Worm (Caenorhabditis elegans) whole organism, late embryonic: ENCODE measurements around the gene C25H3.11.

ENCODE experiments used
- C08G9.2 ChIP-seq: sonication (generic microtip); optimal IDR thresholded peaks from 2 replicates; lab custom pipeline; 2016; ENCODE audit warnings: mild to moderate bottlenecking, missing genetic modification characterization, moderate library complexity, missing compliant biosample characterization
- C38D4.7 ChIP-seq: fragments of 200-800 bp; sonication (Bioruptor generic); optimal IDR thresholded peaks from 2 replicates; lab custom pipeline; 2018; ENCODE audit warnings: mild to moderate bottlenecking, missing genetic modification characterization, moderate library complexity, missing compliant biosample characterization
- T23F11.4 ChIP-seq: fragments of 200-800 bp; sonication (Bioruptor generic); optimal IDR thresholded peaks from 2 replicates; lab custom pipeline; 2018; ENCODE audit warnings: mild to moderate bottlenecking, missing genetic modification characterization, missing compliant biosample characterization
- ama-1 ChIP-seq: fragments of 150-350 bp; optimal IDR thresholded peaks from 2 replicates; lab custom pipeline; 2014
- ceh-14 ChIP-seq: sonication (generic microtip); optimal IDR thresholded peaks from 2 replicates; lab custom pipeline; 2016; ENCODE audit warnings: missing genotype, missing genetic modification characterization, missing compliant biosample characterization
- ceh-18 ChIP-seq: sonication (generic microtip); optimal IDR thresholded peaks from 2 replicates; lab custom pipeline; 2016; ENCODE audit warnings: missing genetic modification characterization, missing compliant biosample characterization
- ceh-19 ChIP-seq: fragments of 200-800 bp; sonication (Bioruptor generic); optimal IDR thresholded peaks from 2 replicates; lab custom pipeline; 2018; ENCODE audit warnings: mild to moderate bottlenecking, missing genetic modification characterization, missing compliant biosample characterization
- ceh-2 ChIP-seq: sonication (generic microtip); optimal IDR thresholded peaks from 2 replicates; lab custom pipeline; 2016; ENCODE audit warnings: missing genotype, missing genetic modification characterization, missing compliant biosample characterization
- ceh-22 ChIP-seq: sonication (generic microtip); optimal IDR thresholded peaks from 2 replicates; lab custom pipeline; 2017; ENCODE audit warnings: missing biosample characterization, missing genetic modification characterization
- ceh-34 ChIP-seq: sonication (generic microtip); optimal IDR thresholded peaks from 2 replicates; lab custom pipeline; 2016; ENCODE audit warnings: mild to moderate bottlenecking, missing genetic modification characterization, missing compliant biosample characterization
- ceh-45 ChIP-seq: fragments of 200-800 bp; sonication (Bioruptor generic); IDR thresholded peaks from 2 replicates; pipeline ENCODE4 v1.3.6; 2022; ENCODE audit warnings: missing genetic modification reagents, missing genetic modification characterization, missing compliant biosample characterization
- ceh-48 ChIP-seq: sonication (generic microtip); optimal IDR thresholded peaks from 2 replicates; lab custom pipeline; 2016; ENCODE audit warnings: missing genetic modification characterization, inconsistent platforms, missing compliant biosample characterization
- ceh-9 ChIP-seq: sonication (generic microtip); optimal IDR thresholded peaks from 2 replicates; lab custom pipeline; 2016; ENCODE audit warnings: mild to moderate bottlenecking, missing genetic modification characterization, inconsistent platforms, missing compliant biosample characterization
- che-1 ChIP-seq: sonication (generic microtip); optimal IDR thresholded peaks from 2 replicates; lab custom pipeline; 2016; ENCODE audit warnings: mild to moderate bottlenecking, missing genetic modification characterization, missing compliant biosample characterization
- dmd-4 ChIP-seq: sonication (generic microtip); optimal IDR thresholded peaks from 2 replicates; lab custom pipeline; 2016; ENCODE audit warnings: borderline replicate concordance, missing genetic modification characterization, missing compliant biosample characterization
- ets-4 ChIP-seq: sonication (generic microtip); optimal IDR thresholded peaks from 2 replicates; lab custom pipeline; 2016; ENCODE audit warnings: missing genetic modification characterization, missing compliant biosample characterization
- eyg-1 ChIP-seq: sonication (generic microtip); optimal IDR thresholded peaks from 2 replicates; lab custom pipeline; 2016; ENCODE audit warnings: missing genotype, missing genetic modification characterization, missing compliant biosample characterization
- gmeb-2 ChIP-seq: sonication (generic microtip); optimal IDR thresholded peaks from 2 replicates; lab custom pipeline; 2016; ENCODE audit warnings: missing genetic modification characterization, inconsistent platforms, missing compliant biosample characterization
- hlh-30 ChIP-seq: sonication (generic microtip); optimal IDR thresholded peaks from 2 replicates; lab custom pipeline; 2017; ENCODE audit warnings: antibody characterized with exemption, missing genetic modification characterization, missing compliant biosample characterization; ENCODE audit not compliant: insufficient read depth
- hlh-6 ChIP-seq: sonication (generic microtip); optimal IDR thresholded peaks from 2 replicates; lab custom pipeline; 2016; ENCODE audit warnings: missing genotype, missing genetic modification characterization, missing compliant biosample characterization
- hlh-8 ChIP-seq: sonication (generic microtip); optimal IDR thresholded peaks from 2 replicates; lab custom pipeline; 2016; ENCODE audit warnings: missing genotype, missing genetic modification characterization, missing compliant biosample characterization
- lin-11 ChIP-seq: fragments of 200-800 bp; sonication (Bioruptor generic); optimal IDR thresholded peaks from 2 replicates; lab custom pipeline; 2018; ENCODE audit warnings: mild to moderate bottlenecking, missing genetic modification characterization, missing compliant biosample characterization
- mec-3 ChIP-seq: sonication (generic microtip); optimal IDR thresholded peaks from 2 replicates; lab custom pipeline; 2016; ENCODE audit warnings: borderline replicate concordance, missing genetic modification characterization, missing compliant biosample characterization
- nfya-1 ChIP-seq: sonication (generic microtip); optimal IDR thresholded peaks from 2 replicates; lab custom pipeline; 2017; ENCODE audit warnings: missing genetic modification characterization, mild to moderate bottlenecking, missing compliant biosample characterization, antibody characterized with exemption, moderate library complexity
- nhr-232 ChIP-seq: sonication (generic microtip); optimal IDR thresholded peaks from 2 replicates; lab custom pipeline; 2016; ENCODE audit warnings: missing genetic modification characterization, missing compliant biosample characterization
- npax-4 ChIP-seq: sonication (generic microtip); optimal IDR thresholded peaks from 2 replicates; lab custom pipeline; 2016; ENCODE audit warnings: missing genetic modification characterization, missing compliant biosample characterization
- pax-1 ChIP-seq: fragments of 150-350 bp; optimal IDR thresholded peaks from 2 replicates; lab custom pipeline; 2014; ENCODE audit warnings: missing biosample characterization, missing genetic modification characterization
- pha-2 ChIP-seq: sonication (generic microtip); optimal IDR thresholded peaks from 2 replicates; lab custom pipeline; 2017; ENCODE audit warnings: mild to moderate bottlenecking, missing genetic modification characterization, missing compliant biosample characterization
- pha-4 ChIP-seq: fragments of 150-350 bp; optimal IDR thresholded peaks from 2 replicates; lab custom pipeline; 2018; ENCODE audit warnings: missing biosample characterization, missing genetic modification reagents, missing genetic modification characterization
- pros-1 ChIP-seq: fragments of 150-350 bp; optimal IDR thresholded peaks from 2 replicates; lab custom pipeline; 2014; ENCODE audit warnings: missing biosample characterization, missing genetic modification reagents, missing genetic modification characterization
- rnt-1 ChIP-seq: sonication (generic microtip); optimal IDR thresholded peaks from 2 replicates; lab custom pipeline; 2016; ENCODE audit warnings: missing genetic modification characterization, missing compliant biosample characterization
- sdc-2 ChIP-seq: sonication (generic microtip); optimal IDR thresholded peaks from 2 replicates; lab custom pipeline; 2016; ENCODE audit warnings: missing genotype, missing genetic modification characterization, missing compliant biosample characterization
- sox-2 ChIP-seq: fragments of 200-800 bp; sonication (Bioruptor generic); IDR thresholded peaks from 2 replicates; pipeline ENCODE4 v1.3.6; 2022; ENCODE audit warnings: missing genetic modification reagents, missing genetic modification characterization, missing compliant biosample characterization
- tbx-2 ChIP-seq: sonication (generic microtip); optimal IDR thresholded peaks from 2 replicates; lab custom pipeline; 2016; ENCODE audit warnings: missing genetic modification characterization, missing compliant biosample characterization
- tbx-7 ChIP-seq: sonication (generic microtip); optimal IDR thresholded peaks from 2 replicates; lab custom pipeline; 2016; ENCODE audit warnings: missing genotype, missing genetic modification characterization, missing compliant biosample characterization
- unc-3 ChIP-seq, 2 experiments: fragments of 200-800 bp in 1 of 2; sonication (Bioruptor generic) in 1 of 2; sonication (generic microtip) in 1 of 2; conservative IDR thresholded peaks in 1 of 2; optimal IDR thresholded peaks in 1 of 2; 2 replicates each; pipeline versions ENCODE4 v1.3.6 to Lab custom; 2016 to 2022; ENCODE audit warnings: missing compliant biosample characterization in 2 of 2, missing genetic modification characterization in 2 of 2, missing genetic modification reagents in 1 of 2
- unc-42 ChIP-seq: sonication (generic microtip); optimal IDR thresholded peaks from 2 replicates; lab custom pipeline; 2016; ENCODE audit warnings: missing genotype, missing genetic modification characterization, missing compliant biosample characterization
- unc-55 ChIP-seq: sonication (generic microtip); optimal IDR thresholded peaks from 2 replicates; lab custom pipeline; 2017; ENCODE audit warnings: missing biosample characterization, missing genetic modification reagents, missing genetic modification characterization
- unc-86 ChIP-seq: sonication (generic microtip); optimal IDR thresholded peaks from 2 replicates; lab custom pipeline; 2016; ENCODE audit warnings: missing genetic modification characterization, missing compliant biosample characterization
- zip-5 ChIP-seq: sonication (generic microtip); optimal IDR thresholded peaks from 2 replicates; lab custom pipeline; 2016; ENCODE audit warnings: missing genetic modification characterization, missing compliant biosample characterization
- ztf-16 ChIP-seq: sonication (generic microtip); optimal IDR thresholded peaks from 2 replicates; lab custom pipeline; 2017; ENCODE audit warnings: missing genetic modification characterization, missing compliant biosample characterization

Gene C25H3.11

ce11 chrII:5668830-5669229 is 20.0 kb downstream of the C25H3.11 start, which contains the start of gene C25H3.7 (continued):
- TF ChIP-seq pha-4: no peak
- TF ChIP-seq, all 69 proteins: peak for 0

- TF ChIP-seq ceh-14 (tag; lab: Kevin White, UChicago): no peak
- no peak for TF ChIP-seq tbx-7 (tag; lab: Kevin White, UChicago)
- TF ChIP-seq rnt-1 (tag; lab: Kevin White, UChicago): no peak
- no peak for TF ChIP-seq hlh-8 (tag; lab: Kevin White, UChicago)
- TF ChIP-seq gmeb-2 (tag; lab: Kevin White, UChicago): no peak
- no peak for TF ChIP-seq unc-86 (tag; lab: Kevin White, UChicago)
- TF ChIP-seq T23F11.4 (GFP tag; lab: Kevin White, UChicago): no peak
- TF ChIP-seq C08G9.2: no peak
- TF ChIP-seq unc-55 (GFP tag; lab: Kevin White, UChicago): no peak
- TF ChIP-seq ceh-19: no peak
- TF ChIP-seq npax-4: no peak
- no peak for TF ChIP-seq pax-1 (tag; lab: Kevin White, UChicago)
- no peak for TF ChIP-seq ceh-45
- TF ChIP-seq sox-2: no peak
- no peak for TF ChIP-seq pha-2 (tag; lab: Kevin White, UChicago)
- no peak for TF ChIP-seq che-1 (tag; lab: Kevin White, UChicago)
- no peak for TF ChIP-seq hlh-30 (tag; lab: Kevin White, UChicago)
- TF ChIP-seq ceh-22 (tag; lab: Kevin White, UChicago): no peak
Observed at ce11 chrII:5667540-5667939, 21.3 kb downstream of the C25H3.11 start.

- no peak for TF ChIP-seq ceh-22 (tag; lab: Kevin White, UChicago)
- TF ChIP-seq unc-3 (GFP tag; conservative IDR thresholded peaks at IDR 0.05; lab: Robert Waterston, UW): no peak
- no peak for TF ChIP-seq unc-3 (tag; optimal IDR thresholded peaks at IDR 0.05; lab: Kevin White, UChicago)
- TF ChIP-seq ets-4: no peak
- no peak for TF ChIP-seq C08G9.2
- no peak for TF ChIP-seq unc-42
Observed at ce11 chrII:5665991-5666390, 22.8 kb downstream of the C25H3.11 start, which contains the start of gene C25H3.16. C25H3.16 (plus strand) TSS chrII:5666291.

ce11 chrII:5665029-5665428 is 23.8 kb downstream of the C25H3.11 start, which contains the start of gene C25H3.15:
C25H3.15 (plus strand) TSS chrII:5665329.
- no peak for TF ChIP-seq hlh-6 (tag; lab: Kevin White, UChicago)
- no peak for TF ChIP-seq ceh-18 (tag; lab: Kevin White, UChicago)
- TF ChIP-seq ceh-34: no peak
- TF ChIP-seq ama-1 (lab: Kevin White, UChicago): no peak
- no peak for TF ChIP-seq ceh-48 (tag; lab: Kevin White, UChicago)
- no peak for TF ChIP-seq tbx-2 (tag; lab: Kevin White, UChicago)

- no peak for TF ChIP-seq mec-3 (tag; lab: Kevin White, UChicago)
- no peak for TF ChIP-seq lin-11 (tag; lab: Kevin White, UChicago)
- TF ChIP-seq ceh-22 (tag; lab: Kevin White, UChicago): no peak
- TF ChIP-seq dmd-4 (tag; lab: Kevin White, UChicago): no peak
- peak; percentile 12 for TF ChIP-seq unc-42
- peak; percentile 10 for TF ChIP-seq ceh-14 (tag; lab: Kevin White, UChicago)
- TF ChIP-seq, all 69 proteins: peak for 2
Observed at ce11 chrII:5663180-5663791, 25.6 kb downstream of the C25H3.11 start.

ce11 chrII:5661735-5662177 is 27.1 kb downstream of the C25H3.11 start:
- peak; percentile 92 for TF ChIP-seq pros-1 (tag; lab: Kevin White, UChicago)
- TF ChIP-seq ama-1 (lab: Kevin White, UChicago): peak; percentile 98
- TF ChIP-seq C38D4.7 (GFP tag; lab: Kevin White, UChicago): peak; percentile 73
- TF ChIP-seq mec-3 (tag; lab: Kevin White, UChicago): peak; percentile 48
- no peak for TF ChIP-seq eyg-1
- TF ChIP-seq tbx-2 (tag; lab: Kevin White, UChicago): peak; percentile 85
- no peak for TF ChIP-seq pha-2 (tag; lab: Kevin White, UChicago)
- no peak for TF ChIP-seq ceh-9 (tag; lab: Kevin White, UChicago)
- TF ChIP-seq rnt-1 (tag; lab: Kevin White, UChicago): peak; percentile 78
- TF ChIP-seq sdc-2 (tag; lab: Kevin White, UChicago): peak; percentile 43
- TF ChIP-seq zip-5: no peak
- TF ChIP-seq ztf-16 (tag; lab: Kevin White, UChicago): no peak
- TF ChIP-seq nfya-1 (tag; lab: Kevin White, UChicago): peak; percentile 97
- TF ChIP-seq unc-42: peak; percentile 36
- peak; percentile 42 for TF ChIP-seq nhr-232 (tag; lab: Kevin White, UChicago)
- peak; percentile 54 for TF ChIP-seq ceh-2 (tag; lab: Kevin White, UChicago)
- TF ChIP-seq che-1 (tag; lab: Kevin White, UChicago): peak; percentile 63
